Worm (Caenorhabditis elegans) whole organism, L4/young adult: Measurements from ENCODE around the gene mtx-2.

Source experiments
- dao-5 ChIP-seq: sonication (generic microtip); optimal IDR thresholded peaks from 2 replicates; lab custom pipeline; 2016; ENCODE audit warnings: missing genotype, missing genetic modification characterization, moderate library complexity, missing compliant biosample characterization
- him-1 ChIP-seq: sonication (generic microtip); optimal IDR thresholded peaks from 2 replicates; lab custom pipeline; 2016; ENCODE audit warnings: missing genotype, missing genetic modification reagents, missing genetic modification characterization, missing compliant biosample characterization

ce11 chrIII:7762250-7762649, 1.2 kb downstream of the mtx-2 start:
- no peak for TF ChIP-seq him-1 (tag; lab: Kevin White, UChicago)
- TF ChIP-seq dao-5, result no peak
